Fruit fly (Drosophila melanogaster) whole organism, embryonic: ENCODE results near the gene Tlk.

Experiments used
- CG12155 ChIP-seq: fragments of 200-800 bp; sonication (Bioruptor generic); optimal IDR thresholded peaks from 3 replicates; lab custom pipeline; 2016; ENCODE audit warnings: missing biosample characterization, missing genetic modification characterization
- CG15696 ChIP-seq: fragments of 200-800 bp; sonication (Bioruptor generic); optimal IDR thresholded peaks from 2 replicates; lab custom pipeline; 2019; ENCODE audit warnings: missing biosample characterization, mild to moderate bottlenecking, missing genetic modification characterization, moderate library complexity
- CG17361 ChIP-seq: fragments of 200-800 bp; sonication (Bioruptor generic); IDR thresholded peaks from 3 replicates; pipeline ENCODE4 v1.3.6; 2022; ENCODE audit warnings: missing biosample characterization, missing genetic modification characterization
- CG7839 ChIP-seq: fragments of 200-800 bp; sonication (Bioruptor generic); optimal IDR thresholded peaks from 3 replicates; lab custom pipeline; 2018; ENCODE audit warnings: missing biosample characterization, mild to moderate bottlenecking, missing genetic modification characterization, moderate library complexity
- CG9797 ChIP-seq: fragments of 200-800 bp; sonication (Bioruptor generic); optimal IDR thresholded peaks from 3 replicates; lab custom pipeline; 2018; ENCODE audit warnings: missing biosample characterization, mild to moderate bottlenecking, missing genetic modification characterization
- Sry-β ChIP-seq: fragments of 200-800 bp; sonication (Bioruptor generic); optimal IDR thresholded peaks from 2 replicates; lab custom pipeline; 2018; ENCODE audit warnings: missing biosample characterization, mild to moderate bottlenecking, missing genetic modification characterization, moderate library complexity
- chif ChIP-seq, 2 experiments: fragments of 200-800 bp; sonication (Bioruptor generic); optimal IDR thresholded peaks; 3 replicates each; lab custom pipeline; 2016; ENCODE audit warnings: missing biosample characterization in 2 of 2, missing genetic modification characterization in 2 of 2
- danr ChIP-seq: fragments of 200-800 bp; sonication (Bioruptor generic); IDR thresholded peaks from 2 replicates; pipeline ENCODE4 v1.3.6; 2022; ENCODE audit warnings: missing biosample characterization, missing genetic modification characterization
- fu2 ChIP-seq: fragments of 200-800 bp; sonication (Bioruptor generic); optimal IDR thresholded peaks from 2 replicates; lab custom pipeline; 2016; ENCODE audit warnings: missing biosample characterization, missing genetic modification characterization
- kay ChIP-seq: fragments of 200-800 bp; sonication (Bioruptor generic); optimal IDR thresholded peaks from 2 replicates; lab custom pipeline; 2016; ENCODE audit warnings: missing biosample characterization, missing genetic modification characterization

dm6 chrX:3780884-3781283 lies 61.1 kb downstream of the Tlk start:
- TF ChIP-seq CG12155 (peak; percentile 52), chif (GFP tag; optimal IDR thresholded peaks at IDR 0.05; lab: Kevin White, UChicago) (no peak), kay (GFP tag; lab: Kevin White, UChicago) (no peak), CG15696 (tag; lab: Kevin White, UChicago) (no peak), danr (no peak), Sry-β (peak; percentile 58), CG7839 (tag; lab: Kevin White, UChicago) (no peak), CG9797 (no peak), fu2 (GFP tag; lab: Kevin White, UChicago) (no peak), CG17361 (GFP tag; lab: Robert Waterston, UW) (no peak)
